Fruit fly (Drosophila melanogaster) whole organism, embryonic: ENCODE results near the gene eIF4A.

Experiments used
- Adf1 ChIP-seq: fragments of 200-800 bp; sonication (Bioruptor generic); IDR thresholded peaks from 2 replicates; pipeline ENCODE4 v1.3.6; 2022; ENCODE audit warnings: missing biosample characterization, missing genetic modification characterization
- CG10209 ChIP-seq: fragments of 200-800 bp; sonication (Bioruptor generic); optimal IDR thresholded peaks from 3 replicates; lab custom pipeline; 2017; ENCODE audit warnings: missing biosample characterization, mild to moderate bottlenecking, missing genetic modification characterization, missing genetic modification reagents
- CG10267 ChIP-seq: fragments of 200-800 bp; sonication (Bioruptor generic); optimal IDR thresholded peaks from 2 replicates; lab custom pipeline; 2018; ENCODE audit warnings: missing biosample characterization, mild to moderate bottlenecking, missing genetic modification characterization, moderate library complexity
- CG11695 ChIP-seq: fragments of 200-800 bp; sonication (Bioruptor generic); IDR thresholded peaks from 3 replicates; pipeline ENCODE4 v1.3.6; 2022; ENCODE audit warnings: missing biosample characterization, missing genetic modification characterization
- CG12659 ChIP-seq: fragments of 200-800 bp; sonication (Bioruptor generic); optimal IDR thresholded peaks from 3 replicates; lab custom pipeline; 2017; ENCODE audit warnings: mild to moderate bottlenecking, missing biosample characterization, missing genetic modification reagents, missing genetic modification characterization
- CG14710 ChIP-seq: fragments of 200-800 bp; sonication (Bioruptor generic); optimal IDR thresholded peaks from 3 replicates; lab custom pipeline; 2019; ENCODE audit warnings: missing biosample characterization, mild to moderate bottlenecking, missing genetic modification characterization, moderate library complexity
- CG15479 ChIP-seq: fragments of 200-800 bp; sonication (Bioruptor generic); optimal IDR thresholded peaks from 3 replicates; lab custom pipeline; 2019; ENCODE audit warnings: missing biosample characterization, mild to moderate bottlenecking, missing genetic modification characterization, moderate library complexity
- CG1647 ChIP-seq: fragments of 200-800 bp; sonication (Bioruptor generic); optimal IDR thresholded peaks from 3 replicates; lab custom pipeline; 2016; ENCODE audit warnings: missing biosample characterization, missing genetic modification characterization
- CG16779 ChIP-seq: fragments of 200-800 bp; sonication (Bioruptor generic); IDR thresholded peaks from 2 replicates; pipeline ENCODE4 v1.3.6; 2022; ENCODE audit warnings: missing biosample characterization, missing genetic modification characterization
- CG18764 ChIP-seq: fragments of 200-800 bp; sonication (Bioruptor generic); optimal IDR thresholded peaks from 3 replicates; lab custom pipeline; 2016; ENCODE audit warnings: missing biosample characterization, missing genetic modification characterization
- CG2116 ChIP-seq: fragments of 200-800 bp; sonication (Bioruptor generic); optimal IDR thresholded peaks from 3 replicates; lab custom pipeline; 2018; ENCODE audit warnings: missing biosample characterization, mild to moderate bottlenecking, missing genetic modification characterization
- CG2202 ChIP-seq: fragments of 200-800 bp; sonication (Bioruptor generic); optimal IDR thresholded peaks from 2 replicates; lab custom pipeline; 2018; ENCODE audit warnings: missing biosample characterization, mild to moderate bottlenecking, missing genetic modification characterization
- CG4617 ChIP-seq: fragments of 200-800 bp; sonication (Bioruptor generic); optimal IDR thresholded peaks from 3 replicates; lab custom pipeline; 2016; ENCODE audit warnings: missing biosample characterization, missing genetic modification characterization, borderline replicate concordance
- CG6813 ChIP-seq: fragments of 200-800 bp; sonication (Bioruptor generic); optimal IDR thresholded peaks from 2 replicates; lab custom pipeline; 2017; ENCODE audit warnings: missing biosample characterization, missing genetic modification characterization, mild to moderate bottlenecking, moderate library complexity, missing genetic modification reagents
- CG7839 ChIP-seq: fragments of 200-800 bp; sonication (Bioruptor generic); optimal IDR thresholded peaks from 3 replicates; lab custom pipeline; 2018; ENCODE audit warnings: missing biosample characterization, mild to moderate bottlenecking, missing genetic modification characterization, moderate library complexity
- CG9797 ChIP-seq: fragments of 200-800 bp; sonication (Bioruptor generic); optimal IDR thresholded peaks from 3 replicates; lab custom pipeline; 2018; ENCODE audit warnings: missing biosample characterization, mild to moderate bottlenecking, missing genetic modification characterization
- CG9817 ChIP-seq: fragments of 200-800 bp; sonication (Bioruptor generic); optimal IDR thresholded peaks from 2 replicates; lab custom pipeline; 2018; ENCODE audit warnings: missing biosample characterization, mild to moderate bottlenecking, missing genetic modification characterization, moderate library complexity
- CG9876 ChIP-seq: fragments of 200-800 bp; sonication (Bioruptor generic); optimal IDR thresholded peaks from 2 replicates; lab custom pipeline; 2016; ENCODE audit warnings: missing biosample characterization, missing genetic modification characterization
- D19A ChIP-seq: fragments of 200-800 bp; optimal IDR thresholded peaks from 3 replicates; lab custom pipeline; 2019; ENCODE audit warnings: missing biosample characterization, mild to moderate bottlenecking, missing genetic modification characterization, moderate library complexity
- Dfd ChIP-seq, 2 experiments: fragments of >200 bp; optimal IDR thresholded peaks; 2 replicates each; lab custom pipeline; 2017; ENCODE audit warnings: missing biosample characterization in 2 of 2, missing genetic modification characterization in 2 of 2
- HmgZ ChIP-seq: fragments of 200-800 bp; sonication (Bioruptor generic); optimal IDR thresholded peaks from 2 replicates; lab custom pipeline; 2018; ENCODE audit warnings: missing biosample characterization, mild to moderate bottlenecking, missing genetic modification characterization
- Lpt ChIP-seq: fragments of >200 bp; optimal IDR thresholded peaks from 2 replicates; lab custom pipeline; 2018; ENCODE audit warnings: missing biosample characterization, missing genetic modification characterization
- Nf-YC ChIP-seq: fragments of 200-800 bp; optimal IDR thresholded peaks from 3 replicates; lab custom pipeline; 2019; ENCODE audit warnings: missing biosample characterization, mild to moderate bottlenecking, missing genetic modification characterization, moderate library complexity
- Side ChIP-seq: fragments of 200-800 bp; sonication (Bioruptor generic); optimal IDR thresholded peaks from 2 replicates; lab custom pipeline; 2016; ENCODE audit warnings: missing biosample characterization, missing genetic modification characterization
- Stat92E ChIP-seq, 3 experiments: fragments of >200 bp in 2 of 3; fragments of 200-800 bp in 1 of 3; sonication (Bioruptor generic) in 1 of 3; optimal IDR thresholded peaks; 2 replicates each; lab custom pipeline; 2017 to 2019; ENCODE audit warnings: missing biosample characterization in 3 of 3, missing genetic modification characterization in 3 of 3, mild to moderate bottlenecking in 1 of 3, moderate library complexity in 1 of 3
- ab ChIP-seq: fragments of 200-800 bp; sonication (Bioruptor generic); optimal IDR thresholded peaks from 2 replicates; lab custom pipeline; 2016; ENCODE audit warnings: missing biosample characterization, missing genetic modification characterization
- chif ChIP-seq, 2 experiments: fragments of 200-800 bp; sonication (Bioruptor generic); optimal IDR thresholded peaks; 3 replicates each; lab custom pipeline; 2016; ENCODE audit warnings: missing biosample characterization in 2 of 2, missing genetic modification characterization in 2 of 2
- danr ChIP-seq: fragments of 200-800 bp; sonication (Bioruptor generic); IDR thresholded peaks from 2 replicates; pipeline ENCODE4 v1.3.6; 2022; ENCODE audit warnings: missing biosample characterization, missing genetic modification characterization
- fru ChIP-seq: fragments of >200 bp; optimal IDR thresholded peaks from 2 replicates; lab custom pipeline; 2017
- gsb-n ChIP-seq: fragments of 200-800 bp; sonication (Bioruptor generic); optimal IDR thresholded peaks from 3 replicates; lab custom pipeline; 2018; ENCODE audit warnings: missing biosample characterization, mild to moderate bottlenecking, missing genetic modification characterization
- gt ChIP-seq: fragments of 200-800 bp; sonication (Bioruptor generic); IDR thresholded peaks from 2 replicates; pipeline ENCODE4 v1.3.6; 2022; ENCODE audit warnings: missing biosample characterization, missing genetic modification characterization
- her ChIP-seq: fragments of 200-800 bp; sonication (Bioruptor generic); optimal IDR thresholded peaks from 2 replicates; lab custom pipeline; 2016; ENCODE audit warnings: missing biosample characterization, missing genetic modification characterization
- lbe ChIP-seq: fragments of 200-800 bp; sonication (Bioruptor generic); optimal IDR thresholded peaks from 2 replicates; lab custom pipeline; 2016; ENCODE audit warnings: missing biosample characterization, mild to moderate bottlenecking, missing genetic modification characterization
- mam ChIP-seq: fragments of 200-800 bp; sonication (Bioruptor generic); optimal IDR thresholded peaks from 3 replicates; lab custom pipeline; 2016; ENCODE audit warnings: missing biosample characterization, missing genetic modification characterization
- mld ChIP-seq: fragments of 200-800 bp; sonication (Bioruptor generic); IDR thresholded peaks from 3 replicates; pipeline ENCODE4 v1.3.6; 2022; ENCODE audit warnings: missing biosample characterization, missing genetic modification characterization; ENCODE audit not compliant: partially characterized antibody
- nau ChIP-seq: fragments of 200-800 bp; sonication (Bioruptor generic); optimal IDR thresholded peaks from 3 replicates; lab custom pipeline; 2017; ENCODE audit warnings: missing biosample characterization, mild to moderate bottlenecking, missing genetic modification characterization, missing genetic modification reagents
- nom ChIP-seq: fragments of 200-800 bp; sonication (Bioruptor generic); optimal IDR thresholded peaks from 2 replicates; lab custom pipeline; 2017; ENCODE audit warnings: missing biosample characterization, missing genetic modification characterization, mild to moderate bottlenecking, moderate library complexity, missing genetic modification reagents
- phol ChIP-seq: fragments of 200-800 bp; sonication (Bioruptor generic); optimal IDR thresholded peaks from 3 replicates; lab custom pipeline; 2018; ENCODE audit warnings: missing biosample characterization, mild to moderate bottlenecking, missing genetic modification characterization, moderate library complexity
- pros ChIP-seq: fragments of 200-800 bp; sonication (Bioruptor generic); optimal IDR thresholded peaks from 3 replicates; lab custom pipeline; 2019; ENCODE audit warnings: missing biosample characterization, mild to moderate bottlenecking, missing genetic modification characterization, moderate library complexity
- psq ChIP-seq: fragments of 200-800 bp; sonication (Bioruptor generic); optimal IDR thresholded peaks from 2 replicates; lab custom pipeline; 2017; ENCODE audit warnings: missing biosample characterization, missing genetic modification characterization
- pzg ChIP-seq: fragments of 200-800 bp; sonication (Bioruptor generic); optimal IDR thresholded peaks from 3 replicates; lab custom pipeline; 2018; ENCODE audit warnings: missing biosample characterization, mild to moderate bottlenecking, missing genetic modification characterization, moderate library complexity
- scrt ChIP-seq: fragments of 200-800 bp; sonication (Bioruptor generic); optimal IDR thresholded peaks from 2 replicates; lab custom pipeline; 2018; ENCODE audit warnings: missing biosample characterization, mild to moderate bottlenecking, missing genetic modification characterization, moderate library complexity
- sim ChIP-seq: fragments of 200-800 bp; sonication (Bioruptor generic); IDR thresholded peaks from 2 replicates; pipeline ENCODE4 v1.3.6; 2022; ENCODE audit warnings: missing biosample characterization, missing genetic modification characterization
- slp2 ChIP-seq: fragments of 200-800 bp; sonication (Bioruptor generic); optimal IDR thresholded peaks from 2 replicates; lab custom pipeline; 2016; ENCODE audit warnings: missing biosample characterization, missing genetic modification characterization
- sob ChIP-seq: fragments of 200-800 bp; sonication (Bioruptor generic); IDR thresholded peaks from 2 replicates; pipeline ENCODE4 v1.3.6; 2022; ENCODE audit warnings: missing biosample characterization, missing genetic modification characterization
- stc ChIP-seq: fragments of 200-800 bp; sonication (Bioruptor generic); IDR thresholded peaks from 2 replicates; pipeline ENCODE4 v1.3.6; 2022; ENCODE audit warnings: missing biosample characterization, missing genetic modification characterization
- twi ChIP-seq: fragments of 200-800 bp; optimal IDR thresholded peaks from 2 replicates; lab custom pipeline; 2019; ENCODE audit warnings: missing biosample characterization, mild to moderate bottlenecking, missing genetic modification characterization, moderate library complexity
- wdn ChIP-seq: fragments of 200-800 bp; sonication (Bioruptor generic); IDR thresholded peaks from 2 replicates; pipeline ENCODE4 v1.3.6; 2022; ENCODE audit warnings: missing biosample characterization, missing genetic modification characterization

The eIF4A gene

dm6 chr2L:5979957-5980861 is 1.4 kb upstream of the eIF4A start (continued):
- TF ChIP-seq slp2 (GFP tag; lab: Kevin White, UChicago) (no peak), CG2116 (no peak), CG18764 (GFP tag; lab: Kevin White, UChicago) (no peak), Dfd (GFP tag; optimal IDR thresholded peaks at IDR 0.05; lab: Kevin White, UChicago) (no peak), CG2202 (tag; lab: Kevin White, UChicago) (no peak), CG10209 (GFP tag; lab: Kevin White, UChicago) (no peak), Lpt (no peak), ab (GFP tag; lab: Kevin White, UChicago) (no peak), mld (GFP tag; lab: Robert Waterston, UW) (no peak), danr (GFP tag; lab: Robert Waterston, UW) (no peak), sob (GFP tag; lab: Robert Waterston, UW) (no peak), Adf1 (GFP tag; lab: Robert Waterston, UW) (no peak), HmgZ (tag; lab: Kevin White, UChicago) (peak; percentile 31), fru (lab: Kevin White, UChicago) (no peak), gt (GFP tag; lab: Robert Waterston, UW) (no peak), pzg (GFP tag; lab: Kevin White, UChicago) (no peak), nau (GFP tag; lab: Kevin White, UChicago) (no peak), CG15479 (GFP tag; lab: Kevin White, UChicago) (peak; percentile 21), phol (tag; lab: Kevin White, UChicago) (no peak), CG6813 (GFP tag; lab: Kevin White, UChicago) (peak; percentile 64), gsb-n (tag; lab: Kevin White, UChicago) (peak; percentile 5), wdn (GFP tag; lab: Robert Waterston, UW) (no peak), CG9876 (no peak), pros (GFP tag; lab: Kevin White, UChicago) (peak; percentile 91)

dm6 chr2L:5980862-5981432 is 617 bp upstream of the eIF4A start, which contains the start of gene chic:
TSS of gene chic (minus strand) at chr2L:5981018.
- no peak for TF ChIP-seq twi (tag; lab: Kevin White, UChicago)
- TF ChIP-seq CG11695 = no peak
- peak; percentile 85 for TF ChIP-seq pzg (GFP tag; lab: Kevin White, UChicago)
- peak; percentile 20 for TF ChIP-seq her
- TF ChIP-seq chif (GFP tag; optimal IDR thresholded peaks at IDR 0.05; lab: Kevin White, UChicago) = no peak
- no peak for TF ChIP-seq CG16779 (GFP tag; lab: Robert Waterston, UW)
- TF ChIP-seq scrt = peak; percentile 22
- no peak for TF ChIP-seq lbe (GFP tag; lab: Kevin White, UChicago)
- TF ChIP-seq psq (GFP tag; lab: Kevin White, UChicago) = no peak
- TF ChIP-seq Side (GFP tag; lab: Kevin White, UChicago) = peak; percentile 40
- peak; percentile 38 for TF ChIP-seq CG1647 (GFP tag; lab: Kevin White, UChicago)
- peak; percentile 66 for TF ChIP-seq CG9797 (GFP tag; lab: Kevin White, UChicago)
- TF ChIP-seq CG4617 = peak; percentile 45
- TF ChIP-seq CG10267 (tag; lab: Kevin White, UChicago) = no peak
- TF ChIP-seq Stat92E (GFP tag; optimal IDR thresholded peaks at IDR 0.05; lab: Kevin White, UChicago) = peak in 1 of 3 experiments; percentile 93
- TF ChIP-seq CG12659 (GFP tag; lab: Kevin White, UChicago) = peak; percentile 14
- no peak for TF ChIP-seq sim (GFP tag; lab: Robert Waterston, UW)
- TF ChIP-seq mam (GFP tag; lab: Kevin White, UChicago) = peak; percentile 21
- peak; percentile 50 for TF ChIP-seq nom (GFP tag; lab: Kevin White, UChicago)
- TF ChIP-seq CG9817 (tag; lab: Kevin White, UChicago) = peak; percentile 9
- peak; percentile 8 for TF ChIP-seq Nf-YC
- TF ChIP-seq stc = no peak
- no peak for TF ChIP-seq CG14710 (tag; lab: Kevin White, UChicago)
- peak; percentile 7 for TF ChIP-seq CG7839 (tag; lab: Kevin White, UChicago)
- no peak for TF ChIP-seq D19A (tag; lab: Kevin White, UChicago)
